Worm (Caenorhabditis elegans): ENCODE data around the gene srh-133.

DNA sequence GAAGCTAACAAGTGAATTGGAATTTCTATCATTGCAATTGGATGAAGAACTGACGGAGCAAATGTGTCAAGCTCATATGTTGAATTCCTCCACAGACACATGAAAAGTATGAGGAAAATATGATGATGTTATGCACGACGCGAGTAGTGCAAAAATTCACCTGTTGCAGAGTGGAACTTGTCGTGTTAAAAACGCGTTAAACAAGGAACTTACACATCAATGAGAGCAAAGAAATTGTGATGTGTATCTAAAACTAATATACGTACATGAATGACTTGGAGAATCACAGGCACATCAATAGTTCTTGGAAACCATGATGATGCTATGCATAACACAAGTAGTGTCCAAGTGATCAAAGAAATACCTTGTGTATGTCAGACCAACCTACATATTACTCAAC, 3.2 kb upstream of the srh-133 start, which contains the start of gene srh-134:
- TF ChIP-seq ztf-11 (tag; optimal IDR thresholded peaks at IDR 0.05) = no peak
- TF ChIP-seq nfya-1 (tag; optimal IDR thresholded peaks at IDR 0.05; ENCODE audit: insufficient read depth) = no peak
- no peak for TF ChIP-seq nhr-12 (tag; optimal IDR thresholded peaks at IDR 0.05)
- no peak for TF ChIP-seq unc-62 (GFP tag; optimal IDR thresholded peaks at IDR 0.05)
- TF ChIP-seq lin-15B (tag; optimal IDR thresholded peaks at IDR 0.05) = no peak
- no peak for TF ChIP-seq egl-27 (tag; optimal IDR thresholded peaks at IDR 0.05)
- no peak for TF ChIP-seq lin-39 (tag; optimal IDR thresholded peaks at IDR 0.05)
- no peak for TF ChIP-seq mml-1 (tag; optimal IDR thresholded peaks at IDR 0.05)

Measured in whole organism, L3 larva.